Worm (Caenorhabditis elegans): ENCODE measurements around the gene grd-5.

DNA sequence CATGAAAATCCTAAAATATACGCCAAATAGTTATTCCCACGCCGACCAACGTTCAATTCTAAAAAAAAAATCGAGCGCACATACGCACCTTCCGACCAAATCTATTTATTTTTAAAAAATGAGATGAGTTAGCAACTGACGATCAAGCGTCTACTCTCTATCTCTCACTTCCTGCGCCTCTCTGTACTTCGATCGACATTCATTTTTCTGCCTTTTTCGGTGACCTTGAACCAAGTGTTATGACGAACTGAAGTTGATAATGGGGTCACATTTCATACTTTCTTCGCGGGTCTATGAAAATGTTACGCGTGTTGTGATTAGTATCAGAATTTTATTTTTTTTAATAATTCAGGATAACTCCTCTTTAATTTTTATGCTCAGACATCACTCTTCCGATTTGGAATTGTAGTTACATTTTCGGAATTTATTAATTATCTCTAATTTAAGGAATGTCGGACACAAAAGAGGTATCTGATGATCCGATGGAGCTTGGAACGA is 11.4 kb upstream of the grd-5 start, which contains the start of gene smk-1:
- no peak for TF ChIP-seq klf-2 (GFP tag; conservative IDR thresholded peaks at IDR 0.05)
- no peak for TF ChIP-seq med-1 (GFP tag; optimal IDR thresholded peaks at IDR 0.05; ENCODE audit: insufficient read depth)
- no peak for TF ChIP-seq flt-1 (GFP tag; IDR thresholded peaks at IDR 0.05)
- no peak for TF ChIP-seq tab-1 (GFP tag; IDR thresholded peaks at IDR 0.05)
